Fruit fly (Drosophila melanogaster) whole organism: ENCODE results near the gene CG31909.

Experiments
- pan ChIP-seq: fragments of >200 bp; optimal IDR thresholded peaks from 2 replicates; lab custom pipeline; 2017
- usp ChIP-seq: fragments of >200 bp; optimal IDR thresholded peaks from 2 replicates; lab custom pipeline; 2017; ENCODE audit warnings: missing biosample characterization, missing genetic modification characterization, mixed read lengths

dm6 chr2L:7285862-7286261 is 28.6 kb downstream of the CG31909 start:
- no peak for TF ChIP-seq pan
- TF ChIP-seq usp (GFP tag; lab: Kevin White, UChicago): no peak
